Fruit fly (Drosophila melanogaster): Measurements from ENCODE around the gene CG15439.
A peak's percentile ranks its signal among the peaks of the same experiment; 100 is the strongest.

Gene CG15439

DNA sequence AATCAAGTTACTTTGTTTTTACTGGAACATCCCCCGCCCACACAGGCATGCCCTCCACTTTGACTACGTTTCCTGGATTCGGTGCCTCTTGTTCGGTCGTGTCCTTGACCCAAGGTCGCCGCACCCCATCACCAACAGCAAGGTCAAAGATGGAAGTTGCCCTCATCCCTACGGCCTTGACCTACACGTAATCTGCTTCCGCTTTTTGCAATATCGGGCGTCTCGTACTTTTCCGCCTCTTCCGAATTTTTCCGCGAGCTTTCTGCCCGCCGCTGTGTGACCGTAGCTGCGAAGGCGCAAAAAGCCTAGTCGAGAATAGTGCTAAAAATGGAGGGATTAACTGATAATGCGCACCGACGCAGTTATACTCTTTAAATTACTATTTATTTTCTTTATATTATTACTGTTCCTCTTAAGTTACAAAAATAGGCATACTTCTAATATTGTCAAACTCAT, 3.7 kb upstream of the CG15439 start, which contains the start of gene Gs1l:
Gene Gs1l, minus strand, starts transcription at position 269 of the 456 bp plus-strand sequence.
- TF ChIP-seq Pif1B (GFP tag; optimal IDR thresholded peaks at IDR 0.05) (no peak), CG17806 (tag; optimal IDR thresholded peaks at IDR 0.05) (no peak), CG4496 (GFP tag; IDR thresholded peaks at IDR 0.05) (no peak), CG12605 (GFP tag; IDR thresholded peaks at IDR 0.05) (no peak), Ets98B (GFP tag; IDR thresholded peaks at IDR 0.05) (no peak; the same call in 1 of the 2 replicates), CG10348 (GFP tag; IDR thresholded peaks at IDR 0.05) (no peak), CG9948 (tag; optimal IDR thresholded peaks at IDR 0.05) (no peak), CG8301 (tag; optimal IDR thresholded peaks at IDR 0.05) (no peak), Snoo (tag; optimal IDR thresholded peaks at IDR 0.05) (no peak), CG8159 (tag; optimal IDR thresholded peaks at IDR 0.05) (peak; percentile 26), CG14655 (GFP tag; optimal IDR thresholded peaks at IDR 0.05) (no peak), rn (GFP tag; IDR thresholded peaks at IDR 0.05) (no peak), CG34367 (tag; optimal IDR thresholded peaks at IDR 0.05) (no peak), CG13204 (GFP tag; optimal IDR thresholded peaks at IDR 0.05) (no peak), gl (tag; optimal IDR thresholded peaks at IDR 0.05) (no peak), D1 (tag; optimal IDR thresholded peaks at IDR 0.05) (no peak), Pif1A (GFP tag; optimal IDR thresholded peaks at IDR 0.05) (no peak), fd96Ca (GFP tag; IDR thresholded peaks at IDR 0.05) (no peak), CG15710 (tag; optimal IDR thresholded peaks at IDR 0.05) (no peak), EcR (GFP tag; optimal IDR thresholded peaks at IDR 0.05) (peak; percentile 71), CG32121 (GFP tag; IDR thresholded peaks at IDR 0.05) (peak; percentile 40; the same call in 1 of the 2 replicates)

- TF ChIP-seq CG15710 (tag; optimal IDR thresholded peaks at IDR 0.05) (no peak), gl (tag; optimal IDR thresholded peaks at IDR 0.05) (no peak)
Observed at dm6 chr2L:4454009-4454689, 1.3 kb upstream of the CG15439 start, which contains the start of the genes Secp43 and ND-B8. Gene Secp43 (minus strand): TSS chr2L:4454453. Gene ND-B8 (plus strand): TSS chr2L:4454626.

dm6 chr2L:4448582-4449016, 4.2 kb downstream of the CG15439 start, which contains the start of gene MFS18:
Gene MFS18 (minus strand): TSS chr2L:4448635.
- TF ChIP-seq fd96Ca (GFP tag; IDR thresholded peaks at IDR 0.05) (peak; percentile 97), CG10348 (GFP tag; IDR thresholded peaks at IDR 0.05) (peak; percentile 81), CG8301 (tag; optimal IDR thresholded peaks at IDR 0.05) (peak; percentile 99), CG17806 (tag; optimal IDR thresholded peaks at IDR 0.05) (peak; percentile 100), CG15710 (tag; optimal IDR thresholded peaks at IDR 0.05) (peak; percentile 90), CG13204 (GFP tag; optimal IDR thresholded peaks at IDR 0.05) (no peak), D1 (tag; optimal IDR thresholded peaks at IDR 0.05) (peak; percentile 99), EcR (GFP tag; optimal IDR thresholded peaks at IDR 0.05) (peak; percentile 30), Pif1B (GFP tag; optimal IDR thresholded peaks at IDR 0.05) (peak; percentile 96), CG9948 (tag; optimal IDR thresholded peaks at IDR 0.05) (peak; percentile 98), CG14655 (GFP tag; optimal IDR thresholded peaks at IDR 0.05) (peak; percentile 99), rn (GFP tag; IDR thresholded peaks at IDR 0.05) (peak; percentile 98), Pif1A (GFP tag; optimal IDR thresholded peaks at IDR 0.05) (no peak), CG34367 (tag; optimal IDR thresholded peaks at IDR 0.05) (peak; percentile 88), Ets98B (GFP tag; IDR thresholded peaks at IDR 0.05) (peak; percentile 99), CG12605 (GFP tag; IDR thresholded peaks at IDR 0.05) (peak; percentile 98), CG4496 (GFP tag; IDR thresholded peaks at IDR 0.05) (peak; percentile 99), CG32121 (GFP tag; IDR thresholded peaks at IDR 0.05) (peak; percentile 99), gl (tag; optimal IDR thresholded peaks at IDR 0.05) (peak; percentile 96), Snoo (tag; optimal IDR thresholded peaks at IDR 0.05) (peak; percentile 97), CG8159 (tag; optimal IDR thresholded peaks at IDR 0.05) (peak; percentile 99)

dm6 chr2L:4444457-4444856, 8.4 kb downstream of the CG15439 start, which contains the start of the genes morgue and Elp3:
Gene morgue (minus strand): TSS chr2L:4444680.
Gene Elp3 (plus strand): TSS chr2L:4444732.
- no peak for TF ChIP-seq CG32121 (GFP tag; IDR thresholded peaks at IDR 0.05)
- no peak for TF ChIP-seq CG8159 (tag; optimal IDR thresholded peaks at IDR 0.05)
- no peak for TF ChIP-seq D1 (tag; optimal IDR thresholded peaks at IDR 0.05)
- TF ChIP-seq CG15710 (tag; optimal IDR thresholded peaks at IDR 0.05), result no peak
- no peak for TF ChIP-seq rn (GFP tag; IDR thresholded peaks at IDR 0.05)
- TF ChIP-seq CG34367 (tag; optimal IDR thresholded peaks at IDR 0.05), result no peak
- no peak for TF ChIP-seq CG13204 (GFP tag; optimal IDR thresholded peaks at IDR 0.05)
- TF ChIP-seq CG4496 (GFP tag; IDR thresholded peaks at IDR 0.05), result no peak
- no peak for TF ChIP-seq CG14655 (GFP tag; optimal IDR thresholded peaks at IDR 0.05)
- no peak for TF ChIP-seq EcR (GFP tag; optimal IDR thresholded peaks at IDR 0.05)
- TF ChIP-seq Snoo (tag; optimal IDR thresholded peaks at IDR 0.05), result no peak
- TF ChIP-seq CG9948 (tag; optimal IDR thresholded peaks at IDR 0.05), result no peak
- no peak for TF ChIP-seq Ets98B (GFP tag; IDR thresholded peaks at IDR 0.05)
- TF ChIP-seq CG8301 (tag; optimal IDR thresholded peaks at IDR 0.05), result no peak
- TF ChIP-seq CG12605 (GFP tag; IDR thresholded peaks at IDR 0.05), result no peak
- no peak for TF ChIP-seq fd96Ca (GFP tag; IDR thresholded peaks at IDR 0.05)
- no peak for TF ChIP-seq Pif1A (GFP tag; optimal IDR thresholded peaks at IDR 0.05)

- no peak for TF ChIP-seq D1 (tag; optimal IDR thresholded peaks at IDR 0.05)
- TF ChIP-seq CG12605 (GFP tag; IDR thresholded peaks at IDR 0.05), result no peak
Observed at dm6 chr2L:4442010-4442587, 10.7 kb downstream of the CG15439 start, which contains the start of the genes Sfp24F and CG15432. Gene Sfp24F (minus strand): TSS chr2L:4442060. Gene CG15432 (plus strand): TSS chr2L:4442320.

All from whole organism, pupa.